Worm (Caenorhabditis elegans): ENCODE measurements around the gene col-158.

ce11 chrV:11798320-11798719 lies 31.1 kb upstream of the col-158 start:
- TF ChIP-seq ceh-13 (GFP tag; optimal IDR thresholded peaks at IDR 0.05) (no peak), hnd-1 (tag; optimal IDR thresholded peaks at IDR 0.05) (no peak)
